Fruit fly (Drosophila melanogaster): ENCODE results near the gene Actn3.
A peak's percentile ranks its signal among the peaks of the same experiment; 100 is the strongest.

DNA sequence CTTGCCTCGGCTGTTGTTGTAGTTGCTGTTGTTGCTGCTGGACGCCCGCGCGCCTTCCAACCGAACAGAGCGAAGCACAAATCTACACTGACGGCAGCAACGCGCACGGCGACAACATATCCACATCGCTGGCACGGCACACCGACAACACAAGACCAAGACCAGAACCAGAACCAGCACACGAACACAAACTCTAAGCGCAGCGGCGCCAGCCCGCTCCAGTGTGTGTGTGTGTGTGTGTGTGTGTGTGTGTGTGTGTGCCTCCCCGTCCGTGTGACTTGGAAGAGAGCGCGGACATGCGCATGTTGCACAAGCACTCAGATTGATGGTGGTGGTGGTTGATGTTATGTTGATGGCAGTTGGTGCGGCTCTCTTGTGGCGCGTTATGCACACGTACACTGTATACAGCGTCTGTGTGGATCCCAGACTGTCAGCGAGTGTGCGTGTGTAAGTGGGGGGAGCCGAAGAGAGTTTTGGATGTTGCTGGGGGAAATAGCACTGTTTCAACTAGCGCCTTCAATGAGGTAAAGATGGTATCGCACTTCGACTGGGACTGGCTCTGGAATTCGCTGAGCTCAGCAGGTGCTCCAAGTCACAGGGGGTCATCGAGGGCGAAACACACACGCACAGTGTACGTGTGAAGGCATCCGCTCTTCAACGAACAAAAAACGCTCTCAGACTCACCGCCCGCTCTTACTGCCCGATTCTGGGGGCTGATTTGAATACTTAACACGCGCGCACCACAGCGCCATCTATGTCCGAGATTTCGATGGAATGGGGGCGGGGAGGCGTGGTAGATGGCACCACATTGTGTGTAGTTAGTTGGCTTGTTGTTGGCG lies 43.2 kb downstream of the Actn3 start:
- TF ChIP-seq CG8478 (optimal IDR thresholded peaks at IDR 0.05) (no peak), CTCF (optimal IDR thresholded peaks at IDR 0.05) (peak; percentile 86 to 93)

Measured in S2 (cell line).